Worm (Caenorhabditis elegans) whole organism, mixed stage, embryonic: ENCODE data around the gene ced-5.

Experiments used
- drap-1 ChIP-seq: fragments of 200-800 bp; sonication (Bioruptor generic); optimal IDR thresholded peaks from 3 replicates; lab custom pipeline; 2018; ENCODE audit warnings: mild to moderate bottlenecking, missing genetic modification characterization, missing compliant biosample characterization
- elt-3 ChIP-seq: fragments of 150-350 bp; optimal IDR thresholded peaks from 2 replicates; lab custom pipeline; 2014; ENCODE audit warnings: missing biosample characterization, missing genetic modification characterization
- lin-32 ChIP-seq: fragments of 200-800 bp; sonication (Bioruptor generic); optimal IDR thresholded peaks from 2 replicates; lab custom pipeline; 2018; ENCODE audit warnings: mild to moderate bottlenecking, missing genetic modification characterization, missing compliant biosample characterization
- lsy-2 ChIP-seq: fragments of 150-350 bp; optimal IDR thresholded peaks from 2 replicates; lab custom pipeline; 2014; ENCODE audit warnings: missing biosample characterization, missing genetic modification characterization
- mab-5 ChIP-seq: fragments of 150-350 bp; optimal IDR thresholded peaks from 2 replicates; lab custom pipeline; 2014; ENCODE audit warnings: missing biosample characterization, missing genetic modification characterization
- nhr-12 ChIP-seq: fragments of 150-350 bp; optimal IDR thresholded peaks from 2 replicates; lab custom pipeline; 2014; ENCODE audit warnings: missing biosample characterization, missing genetic modification characterization
- nhr-237 ChIP-seq: fragments of 150-350 bp; optimal IDR thresholded peaks from 2 replicates; lab custom pipeline; 2014; ENCODE audit warnings: missing biosample characterization, missing genetic modification characterization
- nhr-76 ChIP-seq: sonication (generic microtip); optimal IDR thresholded peaks from 2 replicates; lab custom pipeline; 2017; ENCODE audit warnings: missing biosample characterization, missing genetic modification characterization
- pha-4 ChIP-seq: fragments of 150-350 bp; optimal IDR thresholded peaks from 2 replicates; lab custom pipeline; 2018; ENCODE audit warnings: missing biosample characterization, missing genetic modification reagents, missing genetic modification characterization
- snpc-4 ChIP-seq: fragments of 150-350 bp; optimal IDR thresholded peaks from 2 replicates; lab custom pipeline; 2014; ENCODE audit warnings: missing biosample characterization, missing genetic modification characterization
- unc-62 ChIP-seq: fragments of 150-350 bp; optimal IDR thresholded peaks from 2 replicates; lab custom pipeline; 2014; ENCODE audit warnings: missing biosample characterization, missing genetic modification reagents, missing genetic modification characterization
- ztf-11 ChIP-seq: fragments of 150-350 bp; optimal IDR thresholded peaks from 2 replicates; lab custom pipeline; 2014; ENCODE audit warnings: missing biosample characterization, missing genetic modification characterization

ce11 chrIV:10521106-10521505, 37.2 kb downstream of the ced-5 start, which contains the start of gene cal-4:
- TF ChIP-seq elt-3 (no peak), mab-5 (no peak), nhr-237 (no peak), ztf-11 (tag; lab: Kevin White, UChicago) (no peak), lsy-2 (tag; lab: Kevin White, UChicago) (no peak), unc-62 (GFP tag; lab: Kevin White, UChicago) (no peak), lin-32 (GFP tag; lab: Kevin White, UChicago) (no peak), drap-1 (GFP tag; lab: Kevin White, UChicago) (no peak), nhr-12 (tag; lab: Kevin White, UChicago) (no peak), snpc-4 (tag; lab: Kevin White, UChicago) (no peak), pha-4 (tag; lab: Kevin White, UChicago) (no peak), nhr-76 (tag; lab: Kevin White, UChicago) (no peak)
